Worm (Caenorhabditis elegans) whole organism, L3 larva: ENCODE results near the gene F45E1.1.

ENCODE experiments used
- nhr-76 ChIP-seq: fragments of 150-350 bp; sonication (generic microtip); optimal IDR thresholded peaks from 5 replicates; lab custom pipeline; 2014; ENCODE audit warnings: missing biosample characterization, missing genetic modification characterization
- unc-62 ChIP-seq: fragments of 150-350 bp; sonication (generic microtip); optimal IDR thresholded peaks from 4 replicates; lab custom pipeline; 2014; ENCODE audit warnings: missing biosample characterization, missing genetic modification reagents, missing genetic modification characterization

DNA sequence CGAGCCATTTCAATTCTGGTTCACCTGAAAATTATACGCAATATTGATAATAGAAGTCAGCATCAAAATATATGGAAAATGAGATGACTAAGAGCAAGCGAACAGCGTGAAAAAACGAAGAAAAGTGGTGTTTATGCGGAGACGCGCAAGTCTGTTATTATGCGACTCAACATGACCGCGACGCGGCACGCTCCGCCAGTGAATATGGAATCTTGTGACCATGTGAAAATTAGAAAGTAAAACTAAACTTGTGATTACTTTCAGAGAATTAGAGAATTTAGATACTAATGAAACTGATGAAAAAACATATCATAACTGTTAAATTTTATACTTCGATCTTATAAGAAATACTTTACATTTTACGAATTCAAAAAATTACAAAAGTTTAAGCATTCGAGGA is 21.4 kb upstream of the F45E1.1 start, which contains the start of gene his-71:
- no peak for TF ChIP-seq nhr-76
- TF ChIP-seq unc-62 = no peak
